Worm (Caenorhabditis elegans): ENCODE measurements around the gene K07H8.7.
A peak's percentile ranks its signal among the peaks of the same experiment; 100 is the strongest.

Gene K07H8.7

ce11 chrIV:8229523-8229922 is 30.3 kb downstream of the K07H8.7 start (continued):
- TF ChIP-seq ceh-90 (tag; optimal IDR thresholded peaks at IDR 0.05) (no peak), skn-1 (tag; optimal IDR thresholded peaks at IDR 0.05) (no peak), rnt-1 (tag; optimal IDR thresholded peaks at IDR 0.05) (peak; percentile 27), isw-1 (GFP tag; IDR thresholded peaks at IDR 0.05) (no peak), unc-62 (GFP tag; optimal IDR thresholded peaks at IDR 0.05) (no peak), elt-3 (tag; optimal IDR thresholded peaks at IDR 0.05) (peak in 2 of 6 experiments; percentile 20 to 22), unc-130 (tag; optimal IDR thresholded peaks at IDR 0.05) (no peak), Y116A8C.19 (tag; optimal IDR thresholded peaks at IDR 0.05; ENCODE audit: borderline replicate concordance) (no peak), C16A3.4 (tag; optimal IDR thresholded peaks at IDR 0.05) (no peak), xbp-1 (tag; optimal IDR thresholded peaks at IDR 0.05) (peak; percentile 20), efl-1 (optimal IDR thresholded peaks at IDR 0.05) (peak; percentile 14 to 17), efl-1 (GFP tag; optimal IDR thresholded peaks at IDR 0.05 in 1 of 2) (no peak), ama-1 (optimal IDR thresholded peaks at IDR 0.05) (no peak), mab-9 (GFP tag; IDR thresholded peaks at IDR 0.05) (no peak), ceh-82 (tag; optimal IDR thresholded peaks at IDR 0.05) (no peak), irx-1 (tag; optimal IDR thresholded peaks at IDR 0.05) (no peak), nhr-84 (tag; optimal IDR thresholded peaks at IDR 0.05) (no peak), fkh-8 (tag; optimal IDR thresholded peaks at IDR 0.05) (no peak), nhr-90 (tag; optimal IDR thresholded peaks at IDR 0.05; ENCODE audit: poor library complexity) (peak; percentile 66), aly-2 (tag; optimal IDR thresholded peaks at IDR 0.05) (no peak), ceh-8 (GFP tag; optimal IDR thresholded peaks at IDR 0.05) (no peak), pax-3 (tag; optimal IDR thresholded peaks at IDR 0.05) (no peak), ceh-88 (GFP tag; IDR thresholded peaks at IDR 0.05) (no peak), unc-86 (tag; optimal IDR thresholded peaks at IDR 0.05) (no peak), vab-15 (tag; optimal IDR thresholded peaks at IDR 0.05) (no peak), hlh-4 (tag; optimal IDR thresholded peaks at IDR 0.05) (no peak), nhr-28 (tag; optimal IDR thresholded peaks at IDR 0.05) (no peak), ets-5 (GFP tag; IDR thresholded peaks at IDR 0.05) (no peak), fkh-4 (tag; optimal IDR thresholded peaks at IDR 0.05; ENCODE audit: borderline replicate concordance) (no peak), dsc-1 (tag; optimal IDR thresholded peaks at IDR 0.05) (no peak), nhr-19 (GFP tag; conservative IDR thresholded peaks at IDR 0.05) (peak; percentile 24), ceh-63 (GFP tag; optimal IDR thresholded peaks at IDR 0.05) (no peak), nhr-12 (tag; optimal IDR thresholded peaks at IDR 0.05) (no peak), ces-1 (GFP tag; optimal IDR thresholded peaks at IDR 0.05) (no peak), C04F5.9 (tag; optimal IDR thresholded peaks at IDR 0.05) (no peak), sox-4 (tag; optimal IDR thresholded peaks at IDR 0.05) (no peak), ztf-4 (tag; optimal IDR thresholded peaks at IDR 0.05) (no peak), nhr-47 (tag; optimal IDR thresholded peaks at IDR 0.05) (peak; percentile 39), fkh-10 (GFP tag; optimal IDR thresholded peaks at IDR 0.05) (no peak)

- TF ChIP-seq tbx-2 (tag; optimal IDR thresholded peaks at IDR 0.05) = no peak
- TF ChIP-seq nhr-85 (tag) = peak; percentile 43
Observed at ce11 chrIV:8226474-8226873, 33.3 kb downstream of the K07H8.7 start.

ce11 chrIV:8225357-8225756 is 34.4 kb downstream of the K07H8.7 start, which contains the start of gene serp-1.2:
Gene serp-1.2, plus strand, starts transcription at chrIV:8225674.
- no peak for TF ChIP-seq nhr-77 (tag; optimal IDR thresholded peaks at IDR 0.05)
- no peak for TF ChIP-seq ztf-4 (tag; optimal IDR thresholded peaks at IDR 0.05)
- no peak for TF ChIP-seq ceh-63 (GFP tag; optimal IDR thresholded peaks at IDR 0.05)
- no peak for TF ChIP-seq ets-5 (GFP tag; IDR thresholded peaks at IDR 0.05)
- no peak for TF ChIP-seq irx-1 (tag; optimal IDR thresholded peaks at IDR 0.05)
- TF ChIP-seq nhr-71 (tag; optimal IDR thresholded peaks at IDR 0.05) = peak; percentile 36
- no peak for TF ChIP-seq unc-86 (tag; optimal IDR thresholded peaks at IDR 0.05)
- TF ChIP-seq Y116A8C.19 (tag; optimal IDR thresholded peaks at IDR 0.05; ENCODE audit: borderline replicate concordance) = no peak
- TF ChIP-seq aha-1 (tag; optimal IDR thresholded peaks at IDR 0.05) = no peak
- TF ChIP-seq blmp-1 (tag; optimal IDR thresholded peaks at IDR 0.05) = no peak
- TF ChIP-seq pag-3 (tag; optimal IDR thresholded peaks at IDR 0.05; ENCODE audit: borderline replicate concordance, insufficient read depth) = no peak
- TF ChIP-seq hpl-2 (GFP tag; optimal IDR thresholded peaks at IDR 0.05) = no peak
- TF ChIP-seq unc-62 (GFP tag; optimal IDR thresholded peaks at IDR 0.05) = no peak
- TF ChIP-seq hlh-4 (tag; optimal IDR thresholded peaks at IDR 0.05) = no peak
- TF ChIP-seq dpl-1 (GFP tag; optimal IDR thresholded peaks at IDR 0.05) = peak in 1 of 3 experiments; percentile 11
- no peak for TF ChIP-seq unc-130 (tag; optimal IDR thresholded peaks at IDR 0.05)
- peak in 1 of 2 experiments; percentile 9 for TF ChIP-seq efl-1 (optimal IDR thresholded peaks at IDR 0.05)
- no peak for TF ChIP-seq efl-1 (GFP tag; optimal IDR thresholded peaks at IDR 0.05 in 1 of 2)
- no peak for TF ChIP-seq snpc-4 (tag; optimal IDR thresholded peaks at IDR 0.05)
- peak; percentile 58 for TF ChIP-seq elt-2 (tag; optimal IDR thresholded peaks at IDR 0.05)
- no peak for TF ChIP-seq egl-27 (tag; optimal IDR thresholded peaks at IDR 0.05)
- TF ChIP-seq F16B12.6 (tag; optimal IDR thresholded peaks at IDR 0.05) = no peak
